Fruit fly (Drosophila melanogaster) whole organism, embryonic: Measurements from ENCODE around the gene Ddc.
A peak's percentile ranks its signal among the peaks of the same experiment; 100 is the strongest.

Experiments
- Awh ChIP-seq: fragments of 200-800 bp; sonication (Bioruptor generic); IDR thresholded peaks from 2 replicates; pipeline ENCODE4, ENCODE4 v1.3.6; 2022; ENCODE audit warnings: missing biosample characterization, missing genetic modification characterization
- B-H1 ChIP-seq: fragments of 200-800 bp; sonication (Bioruptor generic); IDR thresholded peaks from 3 replicates; pipeline ENCODE4 v1.3.6; 2022; ENCODE audit warnings: missing biosample characterization, missing genetic modification characterization
- Bgb ChIP-seq: fragments of 200-800 bp; sonication (Bioruptor generic); IDR thresholded peaks from 2 replicates; pipeline ENCODE4 v1.3.6; 2022; ENCODE audit warnings: missing biosample characterization, missing genetic modification characterization; ENCODE audit not compliant: partially characterized antibody
- CG10274 ChIP-seq: fragments of 200-800 bp; sonication (Bioruptor generic); optimal IDR thresholded peaks from 3 replicates; lab custom pipeline; 2017; ENCODE audit warnings: missing biosample characterization, mild to moderate bottlenecking, missing genetic modification characterization
- CG11456 ChIP-seq: fragments of 200-800 bp; sonication (Bioruptor generic); IDR thresholded peaks from 3 replicates; pipeline ENCODE4 v1.3.6; 2022; ENCODE audit warnings: missing biosample characterization, missing genetic modification characterization
- CG11723 ChIP-seq: fragments of 200-800 bp; sonication (Bioruptor generic); optimal IDR thresholded peaks from 2 replicates; lab custom pipeline; 2017; ENCODE audit warnings: missing biosample characterization, mild to moderate bottlenecking, missing genetic modification characterization
- CG12942 ChIP-seq: fragments of 200-800 bp; sonication (Bioruptor generic); optimal IDR thresholded peaks from 3 replicates; lab custom pipeline; 2016; ENCODE audit warnings: missing biosample characterization, missing genetic modification characterization
- CG13424 ChIP-seq: fragments of 200-800 bp; sonication (Bioruptor generic); optimal IDR thresholded peaks from 2 replicates; lab custom pipeline; 2019; ENCODE audit warnings: missing biosample characterization, mild to moderate bottlenecking, missing genetic modification characterization, moderate library complexity
- CG1602 ChIP-seq: fragments of 200-800 bp; sonication (Bioruptor generic); optimal IDR thresholded peaks from 3 replicates; lab custom pipeline; 2016; ENCODE audit warnings: missing biosample characterization, missing genetic modification characterization
- CG1647 ChIP-seq: fragments of 200-800 bp; sonication (Bioruptor generic); optimal IDR thresholded peaks from 3 replicates; lab custom pipeline; 2016; ENCODE audit warnings: missing biosample characterization, missing genetic modification characterization
- CG18764 ChIP-seq: fragments of 200-800 bp; sonication (Bioruptor generic); optimal IDR thresholded peaks from 3 replicates; lab custom pipeline; 2016; ENCODE audit warnings: missing biosample characterization, missing genetic modification characterization
- CG2120 ChIP-seq: fragments of 200-800 bp; sonication (Bioruptor generic); optimal IDR thresholded peaks from 3 replicates; lab custom pipeline; 2016; ENCODE audit warnings: missing biosample characterization, missing genetic modification characterization
- CG42726 ChIP-seq: fragments of 200-800 bp; sonication (Bioruptor generic); IDR thresholded peaks from 2 replicates; pipeline ENCODE4 v1.3.6; 2022; ENCODE audit warnings: missing biosample characterization, missing genetic modification characterization; ENCODE audit not compliant: partially characterized antibody
- CG4282 ChIP-seq: fragments of 200-800 bp; sonication (Bioruptor generic); optimal IDR thresholded peaks from 2 replicates; lab custom pipeline; 2016; ENCODE audit warnings: missing biosample characterization, missing genetic modification characterization
- CG4328 ChIP-seq: fragments of 200-800 bp; sonication (Bioruptor generic); optimal IDR thresholded peaks from 3 replicates; lab custom pipeline; 2017; ENCODE audit warnings: missing biosample characterization, missing genetic modification reagents, missing genetic modification characterization
- CG6683 ChIP-seq: fragments of 200-800 bp; sonication (Bioruptor generic); optimal IDR thresholded peaks from 2 replicates; lab custom pipeline; 2017; ENCODE audit warnings: missing biosample characterization, mild to moderate bottlenecking, missing genetic modification characterization, missing genetic modification reagents
- CG7556 ChIP-seq: fragments of 200-800 bp; sonication (Bioruptor generic); optimal IDR thresholded peaks from 2 replicates; lab custom pipeline; 2017; ENCODE audit warnings: missing biosample characterization, mild to moderate bottlenecking, missing genetic modification characterization
- CG7987 ChIP-seq: fragments of 200-800 bp; sonication (Bioruptor generic); optimal IDR thresholded peaks from 2 replicates; lab custom pipeline; 2018; ENCODE audit warnings: missing biosample characterization, mild to moderate bottlenecking, missing genetic modification characterization, moderate library complexity
- CG8089 ChIP-seq: fragments of 200-800 bp; sonication (Bioruptor generic); optimal IDR thresholded peaks from 3 replicates; lab custom pipeline; 2016; ENCODE audit warnings: missing biosample characterization, missing genetic modification characterization
- CG8924 ChIP-seq: fragments of 200-800 bp; optimal IDR thresholded peaks from 3 replicates; lab custom pipeline; 2019; ENCODE audit warnings: missing biosample characterization, mild to moderate bottlenecking, missing genetic modification characterization, moderate library complexity
- CG8944 ChIP-seq: fragments of 200-800 bp; sonication (Bioruptor generic); optimal IDR thresholded peaks from 3 replicates; lab custom pipeline; 2016; ENCODE audit warnings: missing biosample characterization, missing genetic modification characterization
- CG9437 ChIP-seq: fragments of 200-800 bp; sonication (Bioruptor generic); optimal IDR thresholded peaks from 2 replicates; lab custom pipeline; 2018; ENCODE audit warnings: missing biosample characterization, mild to moderate bottlenecking, missing genetic modification characterization
- Elba2 ChIP-seq: fragments of 200-800 bp; sonication (Bioruptor generic); optimal IDR thresholded peaks from 3 replicates; lab custom pipeline; 2016; ENCODE audit warnings: missing biosample characterization, missing genetic modification characterization
- Fer3 ChIP-seq: fragments of 200-800 bp; sonication (Bioruptor generic); optimal IDR thresholded peaks from 2 replicates; lab custom pipeline; 2018; ENCODE audit warnings: missing biosample characterization, mild to moderate bottlenecking, missing genetic modification characterization, moderate library complexity
- HmgZ ChIP-seq: fragments of 200-800 bp; sonication (Bioruptor generic); optimal IDR thresholded peaks from 2 replicates; lab custom pipeline; 2018; ENCODE audit warnings: missing biosample characterization, mild to moderate bottlenecking, missing genetic modification characterization
- Hr3 ChIP-seq: fragments of 200-800 bp; sonication (Bioruptor generic); optimal IDR thresholded peaks from 3 replicates; lab custom pipeline; 2016; ENCODE audit warnings: missing biosample characterization, missing genetic modification characterization
- MESR4 ChIP-seq: fragments of 200-800 bp; sonication (Bioruptor generic); optimal IDR thresholded peaks from 2 replicates; lab custom pipeline; 2018; ENCODE audit warnings: missing biosample characterization, mild to moderate bottlenecking, missing genetic modification characterization, moderate library complexity
- Mrtf ChIP-seq: fragments of 200-800 bp; sonication (Bioruptor generic); IDR thresholded peaks from 3 replicates; pipeline ENCODE4 v1.3.6; 2022; ENCODE audit warnings: missing biosample characterization, missing genetic modification characterization
- NFAT ChIP-seq: fragments of 200-800 bp; sonication (Bioruptor generic); IDR thresholded peaks from 2 replicates; pipeline ENCODE4 v1.3.6; 2022; ENCODE audit warnings: missing biosample characterization, missing genetic modification characterization
- Rx ChIP-seq: fragments of 200-800 bp; sonication (Bioruptor generic); IDR thresholded peaks from 2 replicates; pipeline ENCODE4 v1.3.6; 2022; ENCODE audit warnings: missing biosample characterization, missing genetic modification characterization
- YL-1 ChIP-seq: fragments of 200-800 bp; sonication (Bioruptor generic); optimal IDR thresholded peaks from 3 replicates; lab custom pipeline; 2017; ENCODE audit warnings: missing biosample characterization, mild to moderate bottlenecking, missing genetic modification characterization
- abd-A ChIP-seq: fragments of 200-800 bp; sonication (Bioruptor generic); optimal IDR thresholded peaks from 3 replicates; lab custom pipeline; 2019; ENCODE audit warnings: missing biosample characterization, mild to moderate bottlenecking, missing genetic modification characterization, moderate library complexity
- cato ChIP-seq: fragments of 200-800 bp; sonication (Bioruptor generic); optimal IDR thresholded peaks from 2 replicates; lab custom pipeline; 2016; ENCODE audit warnings: missing biosample characterization, missing genetic modification characterization, borderline replicate concordance
- cwo ChIP-seq: fragments of 200-800 bp; sonication (Bioruptor generic); optimal IDR thresholded peaks from 3 replicates; lab custom pipeline; 2017; ENCODE audit warnings: missing biosample characterization, missing genetic modification characterization, mild to moderate bottlenecking, moderate library complexity, missing genetic modification reagents
- disco-r ChIP-seq: fragments of 200-800 bp; sonication (Bioruptor generic); optimal IDR thresholded peaks from 2 replicates; lab custom pipeline; 2016; ENCODE audit warnings: missing biosample characterization, missing genetic modification characterization
- ems ChIP-seq: fragments of 200-800 bp; sonication (Bioruptor generic); optimal IDR thresholded peaks from 3 replicates; lab custom pipeline; 2016; ENCODE audit warnings: missing biosample characterization, missing genetic modification characterization
- en ChIP-seq: fragments of 200-800 bp; sonication (Bioruptor generic); optimal IDR thresholded peaks from 2 replicates; lab custom pipeline; 2016; ENCODE audit warnings: missing biosample characterization, missing genetic modification characterization
- grau ChIP-seq: fragments of 200-800 bp; optimal IDR thresholded peaks from 3 replicates; lab custom pipeline; 2019; ENCODE audit warnings: missing biosample characterization, mild to moderate bottlenecking, missing genetic modification characterization, moderate library complexity
- gro ChIP-seq: fragments of 200-800 bp; sonication (Bioruptor generic); optimal IDR thresholded peaks from 2 replicates; lab custom pipeline; 2016; ENCODE audit warnings: missing biosample characterization, missing genetic modification characterization
- jumu ChIP-seq: fragments of 200-800 bp; sonication (Bioruptor generic); optimal IDR thresholded peaks from 3 replicates; lab custom pipeline; 2016; ENCODE audit warnings: missing biosample characterization, missing genetic modification characterization
- nau ChIP-seq: fragments of 200-800 bp; sonication (Bioruptor generic); optimal IDR thresholded peaks from 3 replicates; lab custom pipeline; 2017; ENCODE audit warnings: missing biosample characterization, mild to moderate bottlenecking, missing genetic modification characterization, missing genetic modification reagents
- otp ChIP-seq: fragments of 200-800 bp; sonication (Bioruptor generic); IDR thresholded peaks from 3 replicates; pipeline ENCODE4, ENCODE4 v1.3.6; 2022; ENCODE audit warnings: missing biosample characterization, missing genetic modification characterization
- pfk ChIP-seq: fragments of 200-800 bp; sonication (Bioruptor generic); optimal IDR thresholded peaks from 2 replicates; lab custom pipeline; 2018; ENCODE audit warnings: missing biosample characterization, mild to moderate bottlenecking, missing genetic modification characterization, moderate library complexity
- pho ChIP-seq: fragments of 200-800 bp; sonication (Bioruptor generic); optimal IDR thresholded peaks from 2 replicates; lab custom pipeline; 2016; ENCODE audit warnings: missing biosample characterization, missing genetic modification characterization
- pros ChIP-seq: fragments of 200-800 bp; sonication (Bioruptor generic); optimal IDR thresholded peaks from 3 replicates; lab custom pipeline; 2019; ENCODE audit warnings: missing biosample characterization, mild to moderate bottlenecking, missing genetic modification characterization, moderate library complexity
- ro ChIP-seq: fragments of 200-800 bp; sonication (Bioruptor generic); IDR thresholded peaks from 2 replicates; pipeline ENCODE4 v1.3.6; 2022; ENCODE audit warnings: missing biosample characterization, missing genetic modification characterization
- sd ChIP-seq: fragments of 200-800 bp; sonication (Bioruptor generic); optimal IDR thresholded peaks from 3 replicates; lab custom pipeline; 2018; ENCODE audit warnings: missing biosample characterization, mild to moderate bottlenecking, missing genetic modification characterization, moderate library complexity
- sob ChIP-seq: fragments of 200-800 bp; sonication (Bioruptor generic); IDR thresholded peaks from 2 replicates; pipeline ENCODE4 v1.3.6; 2022; ENCODE audit warnings: missing biosample characterization, missing genetic modification characterization
- ssp ChIP-seq: fragments of 200-800 bp; sonication (Bioruptor generic); IDR thresholded peaks from 2 replicates; pipeline ENCODE4 v1.3.6; 2022; ENCODE audit warnings: missing biosample characterization, missing genetic modification characterization
- tll ChIP-seq, 2 experiments: fragments of 200-800 bp in 1 of 2; fragments of >200 bp in 1 of 2; sonication (Bioruptor generic) in 1 of 2; optimal IDR thresholded peaks; 2 replicates each; lab custom pipeline; 2017 to 2019; ENCODE audit warnings: missing biosample characterization in 2 of 2, missing genetic modification characterization in 2 of 2, mild to moderate bottlenecking in 1 of 2, moderate library complexity in 1 of 2

Ddc gene

DNA sequence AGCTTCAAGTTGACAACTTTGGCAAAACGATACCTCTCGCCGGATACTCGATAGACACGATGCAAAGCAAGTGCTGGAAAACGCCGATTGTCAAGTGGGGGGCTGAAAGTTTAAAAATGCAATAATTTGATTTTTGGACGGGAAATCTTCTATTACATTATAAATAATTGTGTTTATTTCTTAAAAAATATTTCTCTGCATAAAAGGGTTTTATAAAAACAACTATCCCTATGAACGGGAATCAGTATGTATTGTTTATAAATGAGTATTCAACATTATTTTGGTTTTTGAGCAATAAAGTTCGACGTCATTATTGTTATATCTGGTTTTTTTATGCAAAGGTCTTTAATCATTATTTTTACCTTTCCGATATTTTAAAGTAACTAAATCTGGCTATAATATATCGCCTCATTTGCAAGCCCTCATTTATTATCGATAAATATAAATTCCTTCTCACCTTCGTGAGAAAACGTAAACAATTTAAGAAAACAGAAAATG, 11.8 kb upstream of the Ddc start, which contains the start of the genes AsnRS and DCTN6-p27 (continued):
- TF ChIP-seq jumu (peak; percentile 40), gro (GFP tag; lab: Kevin White, UChicago) (peak; percentile 41), sd (peak; percentile 99), ssp (GFP tag; lab: Robert Waterston, UW) (peak; percentile 46), CG8089 (peak; percentile 10), YL-1 (GFP tag; lab: Kevin White, UChicago) (peak; percentile 72), pfk (GFP tag; lab: Kevin White, UChicago) (peak; percentile 8), ro (GFP tag; lab: Robert Waterston, UW) (no peak), en (GFP tag; lab: Kevin White, UChicago) (no peak), Elba2 (GFP tag; lab: Kevin White, UChicago) (no peak), CG7987 (peak; percentile 50), pho (GFP tag; lab: Kevin White, UChicago) (peak; percentile 55), CG8924 (tag; lab: Kevin White, UChicago) (peak; percentile 64), Fer3 (peak; percentile 73), sob (GFP tag; lab: Robert Waterston, UW) (peak; percentile 78), disco-r (peak; percentile 50), Awh (GFP tag; lab: Robert Waterston, UW) (no peak; the same call in 1 of the 2 replicates), grau (tag; lab: Kevin White, UChicago) (peak; percentile 67), CG18764 (peak; percentile 61), cato (peak; percentile 64), CG4328 (GFP tag; lab: Kevin White, UChicago) (peak; percentile 51), CG9437 (GFP tag; lab: Kevin White, UChicago) (peak; percentile 67), CG42726 (peak; percentile 49; the same call in 1 of the 2 replicates), CG13424 (peak; percentile 62), B-H1 (peak; percentile 28; the same call in 1 of the 3 replicates), CG2120 (GFP tag; lab: Kevin White, UChicago) (peak; percentile 83), CG7556 (GFP tag; lab: Kevin White, UChicago) (peak; percentile 66), CG4282 (GFP tag; lab: Kevin White, UChicago) (no peak), CG10274 (GFP tag; lab: Kevin White, UChicago) (no peak), Rx (GFP tag; lab: Robert Waterston, UW) (peak; percentile 50; the same call in 1 of the 2 replicates), Bgb (GFP tag; lab: Robert Waterston, UW) (peak; percentile 39), CG11723 (GFP tag; lab: Kevin White, UChicago) (peak; percentile 38), CG8944 (GFP tag; lab: Kevin White, UChicago) (peak; percentile 23), CG1647 (GFP tag; lab: Kevin White, UChicago) (peak; percentile 49), CG12942 (GFP tag; lab: Kevin White, UChicago) (peak; percentile 36), CG11456 (GFP tag; lab: Robert Waterston, UW) (peak; percentile 73; the same call in 2 of the 3 replicates), Mrtf (GFP tag; lab: Robert Waterston, UW) (peak; percentile 60; the same call in 1 of the 3 replicates), abd-A (tag; lab: Kevin White, UChicago) (no peak), otp (0 out of 3 replicates have a peak, but pooled peaks have one; percentile 40), CG1602 (GFP tag; lab: Kevin White, UChicago) (peak; percentile 67), MESR4 (no peak), cwo (peak; percentile 53), Hr3 (GFP tag; lab: Kevin White, UChicago) (peak; percentile 71), tll (GFP tag; optimal IDR thresholded peaks at IDR 0.05; lab: Kevin White, UChicago) (no peak), pros (no peak), NFAT (peak; percentile 77), HmgZ (tag; lab: Kevin White, UChicago) (peak; percentile 69), ems (peak; percentile 49), CG6683 (peak; percentile 4), nau (no peak)
